Worm (Caenorhabditis elegans): ENCODE data around the gene F08F1.4.

Gene F08F1.4

DNA sequence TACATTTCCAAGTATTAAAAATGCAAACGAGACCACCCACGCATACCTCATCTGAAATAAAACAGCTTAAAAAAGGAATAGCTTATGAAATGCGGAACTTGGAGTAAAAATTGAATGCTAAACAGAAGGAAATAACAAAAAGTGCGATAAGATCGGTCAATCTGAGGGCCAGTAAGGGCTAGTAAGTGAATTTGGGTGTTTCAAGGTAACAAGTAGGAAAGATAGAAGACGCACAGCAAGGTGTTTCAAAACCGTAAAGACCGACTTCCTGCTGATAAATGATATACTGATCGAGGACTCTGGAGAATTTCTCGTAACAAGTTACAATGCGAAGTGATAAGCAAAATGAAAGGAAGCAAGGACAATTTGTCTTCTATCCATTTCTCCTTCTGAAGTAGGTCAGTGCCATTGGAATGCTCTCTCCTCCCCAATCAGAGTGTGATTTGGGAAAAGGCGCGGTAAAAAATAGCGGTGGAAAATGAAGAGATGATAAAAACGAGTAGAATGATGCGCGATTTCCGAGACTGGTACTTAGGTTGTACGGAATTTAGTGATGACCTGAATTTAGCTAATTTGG, 42.4 kb downstream of the F08F1.4 start, which contains the start of gene dpy-6:
Gene dpy-6 (minus strand): TSS at position 51 of the 577 bp plus-strand sequence.
- TF ChIP-seq blmp-1 (tag; optimal IDR thresholded peaks at IDR 0.05; ENCODE audit: insufficient read depth) (peak; percentile 20), nhr-21 (tag; optimal IDR thresholded peaks at IDR 0.05) (peak; percentile 36), sma-3 (GFP tag; optimal IDR thresholded peaks at IDR 0.05) (peak; percentile 38), nhr-10 (tag; optimal IDR thresholded peaks at IDR 0.05) (no peak)

DNA sequence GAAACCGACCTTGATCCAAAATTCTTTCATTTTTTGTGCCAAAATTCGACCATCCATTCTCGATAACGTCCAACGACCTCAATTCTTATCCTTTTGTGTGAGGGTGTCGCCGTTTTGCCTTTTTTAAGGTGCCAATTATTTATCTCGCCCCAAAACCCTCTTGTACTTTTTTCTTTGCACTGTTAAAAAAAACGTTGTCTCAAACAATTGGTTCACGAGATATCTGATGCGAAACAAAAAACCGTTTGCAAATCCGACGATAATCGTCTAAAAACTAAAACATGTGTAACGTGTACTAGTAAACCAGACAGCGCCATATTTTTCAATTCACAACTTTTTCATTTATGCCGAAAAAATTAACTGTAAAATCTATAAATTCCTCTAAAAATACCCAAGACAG, 44.1 kb downstream of the F08F1.4 start, which contains the start of gene F16F9.3:
Gene F16F9.3 (plus strand): TSS at position 301 of the 400 bp plus-strand sequence.
- TF ChIP-seq fos-1 (tag; optimal IDR thresholded peaks at IDR 0.05), result no peak
- TF ChIP-seq peb-1 (tag; optimal IDR thresholded peaks at IDR 0.05), result no peak
- TF ChIP-seq zag-1 (tag; optimal IDR thresholded peaks at IDR 0.05), result no peak
- TF ChIP-seq nhr-12 (tag; optimal IDR thresholded peaks at IDR 0.05), result no peak
- TF ChIP-seq crh-2 (tag; optimal IDR thresholded peaks at IDR 0.05), result no peak
- no peak for TF ChIP-seq aly-2 (tag; optimal IDR thresholded peaks at IDR 0.05)
- no peak for TF ChIP-seq nhr-11 (tag; optimal IDR thresholded peaks at IDR 0.05)
- TF ChIP-seq ceh-16 (tag; optimal IDR thresholded peaks at IDR 0.05), result no peak
- no peak for TF ChIP-seq C34F6.9 (tag; optimal IDR thresholded peaks at IDR 0.05)

ce11 chrX:8459789-8460188, 46.6 kb downstream of the F08F1.4 start:
- no peak for TF ChIP-seq egl-27 (tag; optimal IDR thresholded peaks at IDR 0.05)
- no peak for TF ChIP-seq unc-55 (GFP tag; optimal IDR thresholded peaks at IDR 0.05)
- no peak for TF ChIP-seq nhr-6 (tag; optimal IDR thresholded peaks at IDR 0.05)
- no peak for TF ChIP-seq elt-3 (tag; optimal IDR thresholded peaks at IDR 0.05)
- no peak for TF ChIP-seq R02D3.7 (tag; optimal IDR thresholded peaks at IDR 0.05)
- no peak for TF ChIP-seq crh-2 (tag; optimal IDR thresholded peaks at IDR 0.05)
- no peak for TF ChIP-seq blmp-1 (tag; optimal IDR thresholded peaks at IDR 0.05; ENCODE audit: insufficient read depth)
- TF ChIP-seq ama-1 (optimal IDR thresholded peaks at IDR 0.05), result no peak
- TF ChIP-seq ZK546.5 (tag; optimal IDR thresholded peaks at IDR 0.05), result no peak
- no peak for TF ChIP-seq aly-2 (tag; optimal IDR thresholded peaks at IDR 0.05)
- TF ChIP-seq mab-5 (tag; optimal IDR thresholded peaks at IDR 0.05), result no peak
- no peak for TF ChIP-seq F13H6.1 (tag; optimal IDR thresholded peaks at IDR 0.05)

- no peak for TF ChIP-seq lin-11 (tag; optimal IDR thresholded peaks at IDR 0.05)
- TF ChIP-seq elt-1 (tag; optimal IDR thresholded peaks at IDR 0.05), result no peak
- no peak for TF ChIP-seq zag-1 (tag; optimal IDR thresholded peaks at IDR 0.05)
- no peak for TF ChIP-seq nhr-23 (tag; optimal IDR thresholded peaks at IDR 0.05)
- TF ChIP-seq unc-62 (GFP tag; optimal IDR thresholded peaks at IDR 0.05), result no peak
- no peak for TF ChIP-seq Y55F3AM.14 (GFP tag; optimal IDR thresholded peaks at IDR 0.05)
- no peak for TF ChIP-seq R02D3.7 (tag; optimal IDR thresholded peaks at IDR 0.05)
- TF ChIP-seq ztf-4 (tag; optimal IDR thresholded peaks at IDR 0.05), result no peak
- TF ChIP-seq nhr-237 (tag; optimal IDR thresholded peaks at IDR 0.05), result no peak
- TF ChIP-seq peb-1 (tag; optimal IDR thresholded peaks at IDR 0.05), result no peak
- TF ChIP-seq nhr-11 (tag; optimal IDR thresholded peaks at IDR 0.05), result no peak
- TF ChIP-seq snpc-4 (tag; optimal IDR thresholded peaks at IDR 0.05), result no peak
- no peak for TF ChIP-seq unc-55 (GFP tag; optimal IDR thresholded peaks at IDR 0.05)
- no peak for TF ChIP-seq nhr-129 (tag; optimal IDR thresholded peaks at IDR 0.05)
- no peak for TF ChIP-seq F13H6.1 (tag; optimal IDR thresholded peaks at IDR 0.05)
- no peak for TF ChIP-seq fos-1 (tag; optimal IDR thresholded peaks at IDR 0.05)
Observed at ce11 chrX:8460958-8461357, 47.7 kb downstream of the F08F1.4 start.

- TF ChIP-seq nhr-11 (tag; optimal IDR thresholded peaks at IDR 0.05), result no peak
- TF ChIP-seq fos-1 (tag; optimal IDR thresholded peaks at IDR 0.05), result peak; percentile 29
Observed at ce11 chrX:8463085-8463645, 49.9 kb downstream of the F08F1.4 start, which contains the start of gene F16F9.4. F16F9.4 (minus strand) TSS chrX:8463360.

Data from whole organism, L2 larva.